Worm (Caenorhabditis elegans) whole organism, young adult: Measurements from ENCODE around the gene C16D9.6.

ENCODE experiments used
- T07F8.4 ChIP-seq: sonication (generic microtip); optimal IDR thresholded peaks from 2 replicates; lab custom pipeline; 2016; ENCODE audit warnings: mild to moderate bottlenecking, missing genetic modification characterization, moderate library complexity, missing compliant biosample characterization
- ama-1 ChIP-seq, 3 experiments: fragments of 150-350 bp in 1 of 3; sonication (generic microtip) in 2 of 3; optimal IDR thresholded peaks; 2 replicates each; lab custom pipeline; 2014 to 2018; ENCODE audit warnings: missing biosample characterization in 2 of 3, missing genetic modification characterization in 2 of 3, missing genetic modification reagents in 2 of 3
- ceh-100 ChIP-seq: fragments of 200-800 bp; sonication (Bioruptor generic); IDR thresholded peaks from 2 replicates; pipeline ENCODE4 v1.3.6; 2022; ENCODE audit warnings: missing genetic modification reagents, missing genetic modification characterization, missing compliant biosample characterization
- ceh-58 ChIP-seq: fragments of 200-800 bp; sonication (Bioruptor generic); IDR thresholded peaks from 2 replicates; pipeline ENCODE4 v1.3.6; 2022; ENCODE audit warnings: missing genetic modification characterization, missing compliant biosample characterization

DNA sequence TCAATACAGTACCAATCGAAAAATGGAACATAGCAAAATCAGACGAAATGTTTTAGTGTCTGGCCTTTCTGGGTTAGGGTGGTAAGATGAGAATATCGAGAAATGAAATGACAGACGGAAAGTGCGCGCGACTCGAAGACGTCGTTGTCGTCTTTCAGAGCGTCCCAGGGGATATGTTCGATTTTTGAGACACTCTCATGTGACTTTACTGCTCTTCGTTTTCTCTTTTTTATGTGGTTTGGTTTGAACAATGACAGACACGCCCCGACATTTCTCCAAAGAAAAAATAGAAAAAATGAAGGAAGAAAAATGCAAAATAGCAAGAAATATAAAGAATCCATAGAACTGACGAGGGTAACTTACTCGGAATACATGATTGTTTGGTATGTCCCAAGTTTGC is 39.6 kb downstream of the C16D9.6 start:
- TF ChIP-seq ama-1 (optimal IDR thresholded peaks at IDR 0.05; lab: Kevin White, UChicago) (no peak), ama-1 (GFP tag; optimal IDR thresholded peaks at IDR 0.05; lab: Kevin White, UChicago) (no peak), ceh-58 (GFP tag; lab: Robert Waterston, UW) (no peak), T07F8.4 (tag; lab: Kevin White, UChicago) (no peak), ceh-100 (GFP tag; lab: Robert Waterston, UW) (no peak)
